Fruit fly (Drosophila melanogaster) whole organism, embryonic: ENCODE measurements around the gene cup.
A peak's percentile ranks its signal among the peaks of the same experiment; 100 is the strongest.

Experiments used
- B-H2 ChIP-seq: fragments of 200-800 bp; sonication (Bioruptor generic); optimal IDR thresholded peaks from 2 replicates; lab custom pipeline; 2018; ENCODE audit warnings: missing biosample characterization, mild to moderate bottlenecking, missing genetic modification characterization
- CG10431 ChIP-seq: fragments of 200-800 bp; sonication (Bioruptor generic); optimal IDR thresholded peaks from 3 replicates; lab custom pipeline; 2018; ENCODE audit warnings: missing biosample characterization, mild to moderate bottlenecking, missing genetic modification characterization
- CG10979 ChIP-seq: fragments of 200-800 bp; sonication (Bioruptor generic); optimal IDR thresholded peaks from 2 replicates; lab custom pipeline; 2018; ENCODE audit warnings: missing biosample characterization, mild to moderate bottlenecking, missing genetic modification characterization, moderate library complexity
- CG12071 ChIP-seq: fragments of 200-800 bp; sonication (Bioruptor generic); optimal IDR thresholded peaks from 3 replicates; lab custom pipeline; 2018; ENCODE audit warnings: missing biosample characterization, mild to moderate bottlenecking, missing genetic modification characterization
- CG12155 ChIP-seq: fragments of 200-800 bp; sonication (Bioruptor generic); optimal IDR thresholded peaks from 3 replicates; lab custom pipeline; 2016; ENCODE audit warnings: missing biosample characterization, missing genetic modification characterization
- CG13296 ChIP-seq: fragments of 200-800 bp; sonication (Bioruptor generic); optimal IDR thresholded peaks from 3 replicates; lab custom pipeline; 2018; ENCODE audit warnings: missing biosample characterization, mild to moderate bottlenecking, missing genetic modification characterization
- CG14441 ChIP-seq: fragments of 200-800 bp; sonication (Bioruptor generic); IDR thresholded peaks from 2 replicates; pipeline ENCODE4 v1.3.6; 2022; ENCODE audit warnings: missing biosample characterization, missing genetic modification characterization
- CG14710 ChIP-seq: fragments of 200-800 bp; sonication (Bioruptor generic); optimal IDR thresholded peaks from 3 replicates; lab custom pipeline; 2019; ENCODE audit warnings: missing biosample characterization, mild to moderate bottlenecking, missing genetic modification characterization, moderate library complexity
- CG1603 ChIP-seq: fragments of 200-800 bp; sonication (Bioruptor generic); optimal IDR thresholded peaks from 2 replicates; lab custom pipeline; 2019; ENCODE audit warnings: missing biosample characterization, mild to moderate bottlenecking, missing genetic modification characterization, moderate library complexity
- CG2116 ChIP-seq: fragments of 200-800 bp; sonication (Bioruptor generic); optimal IDR thresholded peaks from 3 replicates; lab custom pipeline; 2018; ENCODE audit warnings: missing biosample characterization, mild to moderate bottlenecking, missing genetic modification characterization
- CG2202 ChIP-seq: fragments of 200-800 bp; sonication (Bioruptor generic); optimal IDR thresholded peaks from 2 replicates; lab custom pipeline; 2018; ENCODE audit warnings: missing biosample characterization, mild to moderate bottlenecking, missing genetic modification characterization
- CG30020 ChIP-seq: fragments of 200-800 bp; optimal IDR thresholded peaks from 2 replicates; lab custom pipeline; 2019; ENCODE audit warnings: missing biosample characterization, mild to moderate bottlenecking, missing genetic modification characterization, moderate library complexity
- CG31441 ChIP-seq: fragments of 200-800 bp; sonication (Bioruptor generic); IDR thresholded peaks from 2 replicates; pipeline ENCODE4 v1.3.6; 2022; ENCODE audit warnings: missing biosample characterization, missing genetic modification characterization
- CG32532 ChIP-seq: fragments of 200-800 bp; sonication (Bioruptor generic); IDR thresholded peaks from 2 replicates; pipeline ENCODE4 v1.3.6; 2022; ENCODE audit warnings: missing biosample characterization, missing genetic modification characterization
- CG3407 ChIP-seq: fragments of 200-800 bp; sonication (Bioruptor generic); optimal IDR thresholded peaks from 2 replicates; lab custom pipeline; 2018; ENCODE audit warnings: missing biosample characterization, mild to moderate bottlenecking, missing genetic modification characterization
- CG34376 ChIP-seq: fragments of 200-800 bp; sonication (Bioruptor generic); optimal IDR thresholded peaks from 2 replicates; lab custom pipeline; 2018; ENCODE audit warnings: missing biosample characterization, mild to moderate bottlenecking, missing genetic modification characterization
- CG3847 ChIP-seq: fragments of 200-800 bp; sonication (Bioruptor generic); IDR thresholded peaks from 2 replicates; pipeline ENCODE4 v1.3.6; 2022; ENCODE audit warnings: missing biosample characterization, missing genetic modification characterization
- CG3995 ChIP-seq: fragments of 200-800 bp; sonication (Bioruptor generic); optimal IDR thresholded peaks from 3 replicates; lab custom pipeline; 2016; ENCODE audit warnings: missing biosample characterization, missing genetic modification characterization
- CG6791 ChIP-seq: fragments of 200-800 bp; sonication (Bioruptor generic); IDR thresholded peaks from 3 replicates; pipeline ENCODE4 v1.3.6; 2022; ENCODE audit warnings: missing biosample characterization, missing genetic modification characterization; ENCODE audit not compliant: partially characterized antibody
- Deaf1 ChIP-seq: fragments of 200-800 bp; optimal IDR thresholded peaks from 3 replicates; lab custom pipeline; 2019; ENCODE audit warnings: missing biosample characterization, mild to moderate bottlenecking, missing genetic modification characterization, moderate library complexity
- HLH4C ChIP-seq: fragments of 200-800 bp; sonication (Bioruptor generic); IDR thresholded peaks from 3 replicates; pipeline ENCODE4 v1.3.6; 2022; ENCODE audit warnings: missing biosample characterization, missing genetic modification characterization; ENCODE audit not compliant: partially characterized antibody
- Hr78 ChIP-seq, 2 experiments: fragments of 200-800 bp in 1 of 2; fragments of >200 bp in 1 of 2; sonication (Bioruptor generic) in 1 of 2; optimal IDR thresholded peaks; 2 replicates each; lab custom pipeline; 2017 to 2019; ENCODE audit warnings: missing biosample characterization in 2 of 2, missing genetic modification characterization in 2 of 2, mild to moderate bottlenecking in 1 of 2, moderate library complexity in 1 of 2
- MBD-R2 ChIP-seq: fragments of 200-800 bp; sonication (Bioruptor generic); IDR thresholded peaks from 2 replicates; pipeline ENCODE4 v1.3.6; 2022; ENCODE audit warnings: missing biosample characterization, missing genetic modification characterization
- Med ChIP-seq: fragments of 200-800 bp; sonication (Bioruptor generic); peaks from one replicate; lab custom pipeline; 2016; ENCODE audit warnings: missing biosample characterization, missing genetic modification characterization, mild to moderate bottlenecking, inconsistent platforms, moderate library complexity
- Mrtf ChIP-seq: fragments of 200-800 bp; sonication (Bioruptor generic); IDR thresholded peaks from 3 replicates; pipeline ENCODE4 v1.3.6; 2022; ENCODE audit warnings: missing biosample characterization, missing genetic modification characterization
- Pdp1 ChIP-seq, 2 experiments: fragments of 200-800 bp; sonication (Bioruptor generic); optimal IDR thresholded peaks; 3 replicates each; lab custom pipeline; 2016; ENCODE audit warnings: missing biosample characterization in 2 of 2, missing genetic modification characterization in 2 of 2, mild to moderate bottlenecking in 1 of 2, moderate library complexity in 1 of 2
- Scr ChIP-seq: fragments of 200-800 bp; sonication (Bioruptor generic); IDR thresholded peaks from 2 replicates; pipeline ENCODE4 v1.3.6; 2022; ENCODE audit warnings: missing biosample characterization, missing genetic modification characterization; ENCODE audit not compliant: partially characterized antibody
- Xrp1 ChIP-seq: fragments of 200-800 bp; sonication (Bioruptor generic); IDR thresholded peaks from 2 replicates; pipeline ENCODE4 v1.3.6; 2022; ENCODE audit warnings: missing biosample characterization, missing genetic modification characterization
- YL-1 ChIP-seq: fragments of 200-800 bp; sonication (Bioruptor generic); optimal IDR thresholded peaks from 3 replicates; lab custom pipeline; 2017; ENCODE audit warnings: missing biosample characterization, mild to moderate bottlenecking, missing genetic modification characterization
- ato ChIP-seq: fragments of 200-800 bp; sonication (Bioruptor generic); IDR thresholded peaks from 2 replicates; pipeline ENCODE4 v1.3.6; 2022; ENCODE audit warnings: missing biosample characterization, missing genetic modification characterization; ENCODE audit not compliant: partially characterized antibody
- cas ChIP-seq: fragments of 200-800 bp; sonication (Bioruptor generic); IDR thresholded peaks from 2 replicates; pipeline ENCODE4 v1.3.6; 2022; ENCODE audit warnings: missing biosample characterization, missing genetic modification characterization
- ci ChIP-seq: fragments of 200-800 bp; sonication (Bioruptor generic); IDR thresholded peaks from 3 replicates; pipeline ENCODE4 v1.3.6; 2022; ENCODE audit warnings: missing biosample characterization, missing genetic modification characterization
- dan ChIP-seq: fragments of 200-800 bp; sonication (Bioruptor generic); IDR thresholded peaks from 2 replicates; pipeline ENCODE4 v1.3.6; 2022; ENCODE audit warnings: missing biosample characterization, missing genetic modification characterization
- fru ChIP-seq: fragments of >200 bp; optimal IDR thresholded peaks from 2 replicates; lab custom pipeline; 2017
- fu2 ChIP-seq: fragments of 200-800 bp; sonication (Bioruptor generic); optimal IDR thresholded peaks from 2 replicates; lab custom pipeline; 2016; ENCODE audit warnings: missing biosample characterization, missing genetic modification characterization
- grn ChIP-seq: fragments of 200-800 bp; sonication (Bioruptor generic); optimal IDR thresholded peaks from 3 replicates; lab custom pipeline; 2017; ENCODE audit warnings: missing biosample characterization, missing genetic modification characterization
- hbn ChIP-seq: fragments of 200-800 bp; sonication (Bioruptor generic); IDR thresholded peaks from 2 replicates; pipeline ENCODE4 v1.3.6; 2022; ENCODE audit warnings: missing biosample characterization, missing genetic modification characterization; ENCODE audit not compliant: partially characterized antibody
- jigr1 ChIP-seq: fragments of 200-800 bp; sonication (Bioruptor generic); IDR thresholded peaks from 3 replicates; pipeline ENCODE4 v1.3.6; 2022; ENCODE audit warnings: missing biosample characterization, missing genetic modification characterization
- nom ChIP-seq: fragments of 200-800 bp; sonication (Bioruptor generic); optimal IDR thresholded peaks from 2 replicates; lab custom pipeline; 2017; ENCODE audit warnings: missing biosample characterization, missing genetic modification characterization, mild to moderate bottlenecking, moderate library complexity, missing genetic modification reagents
- onecut ChIP-seq: fragments of 200-800 bp; sonication (Bioruptor generic); IDR thresholded peaks from 2 replicates; pipeline ENCODE4 v1.3.6; 2022; ENCODE audit warnings: missing biosample characterization, missing genetic modification characterization
- otp ChIP-seq: fragments of 200-800 bp; sonication (Bioruptor generic); IDR thresholded peaks from 3 replicates; pipeline ENCODE4, ENCODE4 v1.3.6; 2022; ENCODE audit warnings: missing biosample characterization, missing genetic modification characterization
- psq ChIP-seq: fragments of 200-800 bp; sonication (Bioruptor generic); optimal IDR thresholded peaks from 2 replicates; lab custom pipeline; 2017; ENCODE audit warnings: missing biosample characterization, missing genetic modification characterization
- sd ChIP-seq: fragments of 200-800 bp; sonication (Bioruptor generic); optimal IDR thresholded peaks from 3 replicates; lab custom pipeline; 2018; ENCODE audit warnings: missing biosample characterization, mild to moderate bottlenecking, missing genetic modification characterization, moderate library complexity
- sens-2 ChIP-seq: fragments of 200-800 bp; sonication (Bioruptor generic); IDR thresholded peaks from 2 replicates; pipeline ENCODE4 v1.3.6; 2022; ENCODE audit warnings: missing biosample characterization, missing genetic modification characterization
- sna ChIP-seq: fragments of 200-800 bp; sonication (Bioruptor generic); IDR thresholded peaks from 2 replicates; pipeline ENCODE4 v1.3.6; 2022; ENCODE audit warnings: missing biosample characterization, missing genetic modification characterization; ENCODE audit not compliant: partially characterized antibody
- sob ChIP-seq: fragments of 200-800 bp; sonication (Bioruptor generic); IDR thresholded peaks from 2 replicates; pipeline ENCODE4 v1.3.6; 2022; ENCODE audit warnings: missing biosample characterization, missing genetic modification characterization
- sug ChIP-seq: fragments of 200-800 bp; optimal IDR thresholded peaks from 2 replicates; lab custom pipeline; 2019; ENCODE audit warnings: missing biosample characterization, mild to moderate bottlenecking, missing genetic modification characterization, moderate library complexity
- tio ChIP-seq: fragments of 200-800 bp; sonication (Bioruptor generic); optimal IDR thresholded peaks from 2 replicates; lab custom pipeline; 2017; ENCODE audit warnings: missing biosample characterization, missing genetic modification characterization, inconsistent platforms
- tna ChIP-seq: fragments of 200-800 bp; sonication (Bioruptor generic); IDR thresholded peaks from 2 replicates; pipeline ENCODE4 v1.3.6; 2022; ENCODE audit warnings: missing biosample characterization, missing genetic modification characterization; ENCODE audit not compliant: partially characterized antibody
- twi ChIP-seq: fragments of 200-800 bp; optimal IDR thresholded peaks from 2 replicates; lab custom pipeline; 2019; ENCODE audit warnings: missing biosample characterization, mild to moderate bottlenecking, missing genetic modification characterization, moderate library complexity
- vvl ChIP-seq: fragments of 200-800 bp; sonication (Bioruptor generic); IDR thresholded peaks from 2 replicates; pipeline ENCODE4 v1.3.6; 2022; ENCODE audit warnings: missing biosample characterization, missing genetic modification characterization
- z ChIP-seq: fragments of 200-800 bp; sonication (Bioruptor generic); IDR thresholded peaks from 3 replicates; pipeline ENCODE4 v1.3.6; 2022; ENCODE audit warnings: missing biosample characterization, missing genetic modification characterization
- zf30C ChIP-seq: fragments of 200-800 bp; sonication (Bioruptor generic); optimal IDR thresholded peaks from 3 replicates; lab custom pipeline; 2018; ENCODE audit warnings: missing biosample characterization, mild to moderate bottlenecking, missing genetic modification characterization

The cup gene

dm6 chr2L:6677453-6677852, 14.0 kb downstream of the cup start, which contains the start of gene Nse1 (continued):
- TF ChIP-seq ci (GFP tag; lab: Robert Waterston, UW): no peak
- TF ChIP-seq sna: peak; percentile 78
- no peak for TF ChIP-seq sens-2 (GFP tag; lab: Robert Waterston, UW)
- TF ChIP-seq CG31441 (GFP tag; lab: Robert Waterston, UW): no peak
- peak; percentile 9; the same call in 1 of the 2 replicates for TF ChIP-seq vvl (GFP tag; lab: Robert Waterston, UW)
- TF ChIP-seq Mrtf: no peak
- peak; percentile 39 for TF ChIP-seq CG2116 (GFP tag; lab: Kevin White, UChicago)
- TF ChIP-seq sob (GFP tag; lab: Robert Waterston, UW): no peak
- TF ChIP-seq MBD-R2 (GFP tag; lab: Robert Waterston, UW): peak; percentile 79
- no peak for TF ChIP-seq CG10431
- peak; percentile 75 for TF ChIP-seq CG6791 (GFP tag; lab: Robert Waterston, UW)
- TF ChIP-seq fru: no peak
- peak; percentile 66 for TF ChIP-seq CG1603 (tag; lab: Kevin White, UChicago)
- no peak for TF ChIP-seq Xrp1 (GFP tag; lab: Robert Waterston, UW)
- TF ChIP-seq Hr78 (GFP tag; optimal IDR thresholded peaks at IDR 0.05; lab: Kevin White, UChicago): no peak
- no peak for TF ChIP-seq z (GFP tag; lab: Robert Waterston, UW)
- peak; percentile 37 for TF ChIP-seq YL-1 (GFP tag; lab: Kevin White, UChicago)
- TF ChIP-seq CG2202 (tag; lab: Kevin White, UChicago): no peak
- TF ChIP-seq CG3847: peak; percentile 92
- no peak for TF ChIP-seq twi (tag; lab: Kevin White, UChicago)
- TF ChIP-seq CG12155 (GFP tag; lab: Kevin White, UChicago): no peak
- peak; percentile 75 for TF ChIP-seq hbn (GFP tag; lab: Robert Waterston, UW)
- no peak for TF ChIP-seq zf30C (GFP tag; lab: Kevin White, UChicago)
- TF ChIP-seq CG3995 (GFP tag; lab: Kevin White, UChicago): peak; percentile 84
- TF ChIP-seq HLH4C: peak; percentile 55
- no peak for TF ChIP-seq CG14441 (GFP tag; lab: Robert Waterston, UW)
- peak; percentile 33; the same call in 1 of the 2 replicates for TF ChIP-seq ato (GFP tag; lab: Robert Waterston, UW)
- peak; percentile 38 for TF ChIP-seq CG14710
- TF ChIP-seq CG12071 (GFP tag; lab: Kevin White, UChicago): no peak
- no peak for TF ChIP-seq CG32532 (GFP tag; lab: Robert Waterston, UW)
- TF ChIP-seq Med (GFP tag; lab: Kevin White, UChicago): peak; percentile 15
- TF ChIP-seq jigr1: no peak
- TF ChIP-seq onecut: peak; percentile 52
- TF ChIP-seq tna (GFP tag; lab: Robert Waterston, UW): peak; percentile 72
- TF ChIP-seq Scr: peak; percentile 75

- no peak for TF ChIP-seq CG3407 (GFP tag; lab: Kevin White, UChicago)
- no peak for TF ChIP-seq tio
- no peak for TF ChIP-seq nom (GFP tag; lab: Kevin White, UChicago)
- peak in 1 of 2 experiments; percentile 39 for TF ChIP-seq Pdp1 (GFP tag; optimal IDR thresholded peaks at IDR 0.05; lab: Kevin White, UChicago)
- TF ChIP-seq dan (GFP tag; lab: Robert Waterston, UW): no peak
- TF ChIP-seq CG10979 (tag; lab: Kevin White, UChicago): no peak
- TF ChIP-seq Med (GFP tag; lab: Kevin White, UChicago): peak; percentile 28
- TF ChIP-seq Deaf1: no peak
- no peak for TF ChIP-seq grn (GFP tag; lab: Kevin White, UChicago)
- peak; percentile 74 for TF ChIP-seq CG34376 (GFP tag; lab: Kevin White, UChicago)
- no peak for TF ChIP-seq sd
- no peak for TF ChIP-seq fu2
- TF ChIP-seq B-H2 (GFP tag; lab: Kevin White, UChicago): peak; percentile 19
- peak; percentile 61 for TF ChIP-seq sug (tag; lab: Kevin White, UChicago)
- peak; percentile 18 for TF ChIP-seq CG13296
- no peak for TF ChIP-seq psq
- no peak for TF ChIP-seq CG30020 (tag; lab: Kevin White, UChicago)
- TF ChIP-seq otp (GFP tag; lab: Robert Waterston, UW): 0 out of 3 replicates have a peak, but pooled peaks have one; percentile 41
- TF ChIP-seq cas (GFP tag; lab: Robert Waterston, UW): no peak
Observed at dm6 chr2L:6682909-6683308, 19.4 kb downstream of the cup start.
